Worm (Caenorhabditis elegans): Measurements from ENCODE around the gene elk-2.

ce11 chrX:147824-148223 is 39.0 kb upstream of the elk-2 start, which contains the start of gene Y73B3A.11:
- TF ChIP-seq F37B4.10 (GFP tag; IDR thresholded peaks at IDR 0.05), result no peak
- no peak for TF ChIP-seq F57A8.1 (GFP tag; optimal IDR thresholded peaks at IDR 0.05)
- TF ChIP-seq ama-1 (optimal IDR thresholded peaks at IDR 0.05), result no peak
- no peak for TF ChIP-seq ama-1 (GFP tag; optimal IDR thresholded peaks at IDR 0.05)
- TF ChIP-seq ceh-100 (GFP tag; IDR thresholded peaks at IDR 0.05), result no peak
- no peak for TF ChIP-seq Y79H2A.3 (GFP tag; conservative IDR thresholded peaks at IDR 0.05)
- no peak for TF ChIP-seq unc-62 (GFP tag; optimal IDR thresholded peaks at IDR 0.05)
- TF ChIP-seq lin-35 (GFP tag; optimal IDR thresholded peaks at IDR 0.05), result no peak
- TF ChIP-seq cebp-1 (GFP tag; IDR thresholded peaks at IDR 0.05), result no peak
- no peak for TF ChIP-seq cebp-1 (tag; optimal IDR thresholded peaks at IDR 0.05)
- TF ChIP-seq B0019.2 (GFP tag; conservative IDR thresholded peaks at IDR 0.05), result no peak
- TF ChIP-seq hmg-1.2 (GFP tag; IDR thresholded peaks at IDR 0.05), result no peak
- TF ChIP-seq hrde-1 (tag; optimal IDR thresholded peaks at IDR 0.05; ENCODE audit: borderline replicate concordance), result no peak
- no peak for TF ChIP-seq atf-7 (tag; optimal IDR thresholded peaks at IDR 0.05)
